Worm (Caenorhabditis elegans): ENCODE results near the gene C30A5.16.

- TF ChIP-seq hmg-4 (GFP tag; optimal IDR thresholded peaks at IDR 0.05): no peak
- no peak for TF ChIP-seq hnd-1 (tag; optimal IDR thresholded peaks at IDR 0.05)
- no peak for TF ChIP-seq hmbx-1 (tag; optimal IDR thresholded peaks at IDR 0.05)
- no peak for TF ChIP-seq flt-1 (GFP tag; IDR thresholded peaks at IDR 0.05)
- TF ChIP-seq ama-1 (optimal IDR thresholded peaks at IDR 0.05): no peak
- no peak for TF ChIP-seq sea-1 (GFP tag; conservative IDR thresholded peaks at IDR 0.05)
These were observed 10.9 kb downstream of the C30A5.16 start for ce11 chrIII:8228916-8229315.
